Fruit fly (Drosophila melanogaster): ENCODE results near the gene Aldh7A1.

The Aldh7A1 gene

dm6 chr3L:19314877-19315276 is 46.2 kb upstream of the Aldh7A1 start (continued):
- TF ChIP-seq achi (GFP tag; optimal IDR thresholded peaks at IDR 0.05) (peak; percentile 71), CG15336 (GFP tag; IDR thresholded peaks at IDR 0.05) (peak; percentile 94), CG11294 (GFP tag; IDR thresholded peaks at IDR 0.05) (peak; percentile 87), Lpt (GFP tag; optimal IDR thresholded peaks at IDR 0.05) (peak; percentile 91), Gug (GFP tag; IDR thresholded peaks at IDR 0.05) (peak; percentile 83), CG11762 (GFP tag; optimal IDR thresholded peaks at IDR 0.05; ENCODE audit: insufficient read depth) (peak; percentile 31), CG6808 (GFP tag; optimal IDR thresholded peaks at IDR 0.05) (no peak), pdm3 (GFP tag; optimal IDR thresholded peaks at IDR 0.05) (peak; percentile 76)

- no peak for TF ChIP-seq CG11762 (GFP tag; optimal IDR thresholded peaks at IDR 0.05; ENCODE audit: insufficient read depth)
- no peak for TF ChIP-seq CG34406 (GFP tag; optimal IDR thresholded peaks at IDR 0.05)
- TF ChIP-seq CG31627 (GFP tag; optimal IDR thresholded peaks at IDR 0.05): no peak
- TF ChIP-seq fd59A (GFP tag; optimal IDR thresholded peaks at IDR 0.05): no peak
- TF ChIP-seq vri (GFP tag; optimal IDR thresholded peaks at IDR 0.05): no peak
- TF ChIP-seq CG4318 (GFP tag; optimal IDR thresholded peaks at IDR 0.05): no peak
- no peak for TF ChIP-seq achi (GFP tag; optimal IDR thresholded peaks at IDR 0.05)
- TF ChIP-seq dac (GFP tag; optimal IDR thresholded peaks at IDR 0.05): no peak
- no peak for TF ChIP-seq pdm3 (GFP tag; optimal IDR thresholded peaks at IDR 0.05)
- TF ChIP-seq OdsH (GFP tag; optimal IDR thresholded peaks at IDR 0.05): no peak
- TF ChIP-seq Ets21C (GFP tag; optimal IDR thresholded peaks at IDR 0.05): no peak
- TF ChIP-seq Met (GFP tag; optimal IDR thresholded peaks at IDR 0.05): no peak
- TF ChIP-seq Hr39 (GFP tag; optimal IDR thresholded peaks at IDR 0.05): no peak
- TF ChIP-seq Eip93F (GFP tag; optimal IDR thresholded peaks at IDR 0.05): no peak
- peak; percentile 41 for TF ChIP-seq CG6808 (GFP tag; optimal IDR thresholded peaks at IDR 0.05)
- no peak for TF ChIP-seq Hr4 (GFP tag; optimal IDR thresholded peaks at IDR 0.05)
- no peak for TF ChIP-seq acj6 (GFP tag; optimal IDR thresholded peaks at IDR 0.05)
- peak; percentile 52; the same call in 2 of the 3 replicates for TF ChIP-seq CG6163 (GFP tag; IDR thresholded peaks at IDR 0.05)
- no peak for TF ChIP-seq CG7368 (GFP tag; optimal IDR thresholded peaks at IDR 0.05)
- TF ChIP-seq Sox14 (GFP tag; optimal IDR thresholded peaks at IDR 0.05): no peak
- TF ChIP-seq cyc (GFP tag; optimal IDR thresholded peaks at IDR 0.05): no peak
- TF ChIP-seq CG15336 (GFP tag; IDR thresholded peaks at IDR 0.05): no peak
- no peak for TF ChIP-seq CG3919 (GFP tag; optimal IDR thresholded peaks at IDR 0.05)
- no peak for TF ChIP-seq CG6792 (GFP tag; optimal IDR thresholded peaks at IDR 0.05)
- TF ChIP-seq salr (GFP tag; optimal IDR thresholded peaks at IDR 0.05): no peak
- no peak for TF ChIP-seq CG10631 (GFP tag; optimal IDR thresholded peaks at IDR 0.05)
- peak; percentile 23 for TF ChIP-seq Eip75B (GFP tag; optimal IDR thresholded peaks at IDR 0.05)
- peak; percentile 34 for TF ChIP-seq CG9139 (GFP tag; optimal IDR thresholded peaks at IDR 0.05)
- TF ChIP-seq CG11294 (GFP tag; IDR thresholded peaks at IDR 0.05): no peak
- no peak for TF ChIP-seq Sox102F (GFP tag; optimal IDR thresholded peaks at IDR 0.05)
- peak; percentile 80 for TF ChIP-seq svp (GFP tag)
- no peak for TF ChIP-seq Smox (GFP tag; optimal IDR thresholded peaks at IDR 0.05)
- no peak for TF ChIP-seq CG8119 (GFP tag; IDR thresholded peaks at IDR 0.05)
- TF ChIP-seq Eip78C (GFP tag): no peak
- TF ChIP-seq Lpt (GFP tag; optimal IDR thresholded peaks at IDR 0.05): peak; percentile 53
- TF ChIP-seq CG8632 (GFP tag; optimal IDR thresholded peaks at IDR 0.05): peak; percentile 1
- peak; percentile 23 for TF ChIP-seq dsx (GFP tag; optimal IDR thresholded peaks at IDR 0.05; ENCODE audit: poor library complexity, severe bottlenecking)
- TF ChIP-seq CG32006 (GFP tag; optimal IDR thresholded peaks at IDR 0.05): no peak
- no peak for TF ChIP-seq Blimp-1 (GFP tag; optimal IDR thresholded peaks at IDR 0.05)
- TF ChIP-seq CG6854 (GFP tag; optimal IDR thresholded peaks at IDR 0.05): peak; percentile 43
- TF ChIP-seq ss (GFP tag; optimal IDR thresholded peaks at IDR 0.05): no peak
- no peak for TF ChIP-seq Gug (GFP tag; IDR thresholded peaks at IDR 0.05)
- TF ChIP-seq CG16779 (tag; optimal IDR thresholded peaks at IDR 0.05): peak; percentile 58
- TF ChIP-seq CG6276 (GFP tag; optimal IDR thresholded peaks at IDR 0.05): peak; percentile 69
- TF ChIP-seq esn (GFP tag; optimal IDR thresholded peaks at IDR 0.05): no peak
- peak; percentile 11 for TF ChIP-seq spab (GFP tag; optimal IDR thresholded peaks at IDR 0.05)
- TF ChIP-seq topi (GFP tag; optimal IDR thresholded peaks at IDR 0.05): no peak
- TF ChIP-seq eg (GFP tag; IDR thresholded peaks at IDR 0.05): peak; percentile 51; the same call in 1 of the 3 replicates
These were observed 26.0 kb upstream of the Aldh7A1 start for dm6 chr3L:19294613-19295299.

Data from whole organism, prepupa.